Worm (Caenorhabditis elegans): ENCODE results near the gene C18G1.8.
"Not testable (repeated sequence)": the region's sequence is repeated elsewhere in the genome, so short reads cannot be mapped to it uniquely, and the experiment has no call there.

The C18G1.8 gene

DNA sequence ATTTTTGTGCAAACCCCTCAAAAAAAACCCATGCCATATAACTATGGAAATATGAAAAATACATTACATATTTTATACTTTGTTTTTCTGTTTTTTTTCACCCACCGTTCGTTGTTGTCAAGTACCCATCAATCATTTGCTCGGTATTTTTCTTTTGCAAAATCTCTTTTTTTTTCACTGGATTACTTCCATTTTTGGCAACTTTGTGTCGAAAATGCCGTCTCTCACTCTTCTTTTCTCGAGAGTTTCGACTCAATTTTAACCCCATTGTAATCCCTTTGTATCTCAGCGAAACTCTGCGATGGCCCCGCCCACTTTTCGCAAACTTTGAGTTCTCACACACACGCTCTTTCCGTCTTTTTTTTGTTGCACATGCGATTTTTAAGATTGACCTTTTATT is 8.7 kb upstream of the C18G1.8 start:
- no peak for TF ChIP-seq tbx-11 (GFP tag; IDR thresholded peaks at IDR 0.05)
- no peak for TF ChIP-seq ama-1 (optimal IDR thresholded peaks at IDR 0.05)
- no peak for TF ChIP-seq hmbx-1 (tag; optimal IDR thresholded peaks at IDR 0.05)
- TF ChIP-seq hmg-4 (GFP tag; optimal IDR thresholded peaks at IDR 0.05), result no peak
- no peak for TF ChIP-seq scrt-1 (GFP tag; IDR thresholded peaks at IDR 0.05)
- no peak for TF ChIP-seq ceh-13 (GFP tag; optimal IDR thresholded peaks at IDR 0.05)
- no peak for TF ChIP-seq B0310.2 (tag; optimal IDR thresholded peaks at IDR 0.05)
- no peak for TF ChIP-seq ets-7 (tag; optimal IDR thresholded peaks at IDR 0.05)
- no peak for TF ChIP-seq tra-4 (tag; optimal IDR thresholded peaks at IDR 0.05)
- no peak for TF ChIP-seq tbx-37 (GFP tag; conservative IDR thresholded peaks at IDR 0.05)
- no peak for TF ChIP-seq pes-1 (GFP tag; IDR thresholded peaks at IDR 0.05)

DNA sequence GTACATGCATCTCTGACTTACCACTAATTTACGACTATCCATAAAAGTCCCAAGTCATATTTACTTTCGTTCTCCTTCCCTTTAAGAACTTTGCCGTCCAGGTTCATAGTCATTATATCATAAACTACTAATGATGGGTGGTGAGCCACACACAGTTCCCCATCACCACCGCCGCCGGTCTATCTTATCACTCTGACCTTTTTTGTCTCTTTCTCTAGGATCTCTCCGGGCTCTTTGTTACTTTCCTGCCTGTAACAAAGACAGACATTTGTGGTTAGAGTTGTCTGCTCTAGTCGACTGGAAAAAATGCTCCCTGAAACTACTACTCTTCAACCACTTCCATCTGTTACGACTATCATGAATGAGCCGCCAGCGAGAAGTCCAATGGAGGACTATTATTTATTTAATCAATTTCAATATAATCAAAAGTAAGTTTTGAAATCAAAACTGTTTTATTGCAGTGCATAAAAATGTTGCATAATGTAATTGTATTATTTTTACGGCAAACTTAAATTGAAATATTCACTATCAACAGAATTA is 4.1 kb upstream of the C18G1.8 start, which contains the start of gene elt-7:
Gene elt-7 (plus strand): TSS at position 263 of the 540 bp plus-strand sequence.
- no peak for TF ChIP-seq scrt-1 (GFP tag; IDR thresholded peaks at IDR 0.05)
- TF ChIP-seq B0310.2 (tag; optimal IDR thresholded peaks at IDR 0.05), result no peak

DNA sequence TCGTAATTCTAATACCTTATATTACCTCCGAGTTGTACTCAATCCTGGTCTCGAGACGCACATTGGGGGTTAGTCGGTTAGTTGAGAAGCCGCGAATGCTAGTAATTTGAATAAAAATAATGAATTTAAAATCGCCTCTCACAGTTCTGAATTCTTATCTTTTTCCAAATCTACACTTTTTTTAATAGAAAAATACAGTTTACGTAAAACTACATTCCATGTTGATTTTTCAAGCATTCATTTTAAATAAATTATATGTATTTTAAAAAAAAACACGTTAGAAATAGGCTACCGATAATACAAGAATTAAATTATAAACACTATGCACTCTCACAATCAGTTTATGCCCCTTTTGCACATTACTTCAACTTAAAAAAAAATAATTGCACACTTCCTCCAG is 3.2 kb upstream of the C18G1.8 start, which contains the start of gene C18G1.9:
Gene C18G1.9 (minus strand): TSS at position 101 of the 400 bp plus-strand sequence.
- no peak for TF ChIP-seq F13C5.2 (tag; optimal IDR thresholded peaks at IDR 0.05)
- no peak for TF ChIP-seq flt-1 (GFP tag; IDR thresholded peaks at IDR 0.05)
- TF ChIP-seq tra-4 (tag; optimal IDR thresholded peaks at IDR 0.05), result no peak
- no peak for TF ChIP-seq hmbx-1 (tag; optimal IDR thresholded peaks at IDR 0.05)
- TF ChIP-seq hnd-1 (tag; optimal IDR thresholded peaks at IDR 0.05), result no peak
- no peak for TF ChIP-seq B0310.2 (tag; optimal IDR thresholded peaks at IDR 0.05)
- TF ChIP-seq sea-1 (GFP tag; conservative IDR thresholded peaks at IDR 0.05), result no peak

DNA sequence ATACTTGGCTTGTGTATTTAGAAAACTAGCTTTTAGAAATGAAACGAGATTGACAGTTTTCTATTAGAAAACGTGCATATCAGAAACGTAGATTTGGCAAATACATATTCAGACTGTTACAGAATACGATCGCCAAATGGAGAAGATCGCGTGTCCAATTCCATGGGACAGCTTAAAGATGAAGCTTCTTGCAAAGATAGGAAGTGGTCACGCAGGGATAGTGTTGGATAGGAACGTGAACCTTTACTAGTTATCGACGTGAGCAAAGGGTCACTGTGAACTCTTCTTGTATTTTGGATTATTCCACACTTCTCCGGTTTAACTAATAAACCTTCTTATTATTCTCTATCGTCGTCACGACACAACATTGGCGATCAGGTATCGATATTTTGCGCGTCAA is 5.7 kb downstream of the C18G1.8 start, which contains the start of gene bgnt-1.4:
Gene bgnt-1.4 (plus strand): TSS at position 301 of the 400 bp plus-strand sequence.
- not testable (repeated sequence) for TF ChIP-seq ets-7 (tag; optimal IDR thresholded peaks at IDR 0.05); ceh-36 (tag; optimal IDR thresholded peaks at IDR 0.05); tbx-37 (GFP tag; conservative IDR thresholded peaks at IDR 0.05)

DNA sequence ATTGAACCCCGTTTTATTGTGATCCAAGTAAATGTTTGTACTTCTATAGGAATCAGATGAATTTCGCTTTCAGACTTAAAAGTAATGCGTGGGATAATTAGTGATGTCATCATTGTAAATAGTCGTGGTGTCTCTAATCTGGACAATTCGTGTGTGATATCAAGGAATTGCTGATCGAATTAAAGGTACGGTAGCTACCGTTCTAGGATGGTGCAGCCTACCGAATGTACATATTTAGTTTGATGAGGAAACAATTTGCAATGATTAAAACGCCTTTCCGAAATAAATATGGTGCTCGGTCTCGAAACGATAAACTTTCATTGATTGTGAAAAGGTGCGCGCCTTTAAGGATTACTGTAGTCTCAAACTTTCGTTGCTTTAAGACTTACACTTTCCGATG is 7.9 kb downstream of the C18G1.8 start:
- no peak for TF ChIP-seq tbx-11 (GFP tag; IDR thresholded peaks at IDR 0.05)
- no peak for TF ChIP-seq hmbx-1 (tag; optimal IDR thresholded peaks at IDR 0.05)
- TF ChIP-seq hnd-1 (tag; optimal IDR thresholded peaks at IDR 0.05), result no peak
- no peak for TF ChIP-seq sea-1 (GFP tag; conservative IDR thresholded peaks at IDR 0.05)
- no peak for TF ChIP-seq tbx-37 (GFP tag; conservative IDR thresholded peaks at IDR 0.05)
- no peak for TF ChIP-seq hmg-4 (GFP tag; optimal IDR thresholded peaks at IDR 0.05)
- TF ChIP-seq pes-1 (GFP tag; IDR thresholded peaks at IDR 0.05), result no peak
- no peak for TF ChIP-seq ets-7 (tag; optimal IDR thresholded peaks at IDR 0.05)
- no peak for TF ChIP-seq aly-1 (tag; optimal IDR thresholded peaks at IDR 0.05)
- no peak for TF ChIP-seq ceh-13 (GFP tag; optimal IDR thresholded peaks at IDR 0.05)
- no peak for TF ChIP-seq scrt-1 (GFP tag; IDR thresholded peaks at IDR 0.05)
- TF ChIP-seq ama-1 (optimal IDR thresholded peaks at IDR 0.05), result no peak
- no peak for TF ChIP-seq flt-1 (GFP tag; IDR thresholded peaks at IDR 0.05)
- TF ChIP-seq tra-4 (tag; optimal IDR thresholded peaks at IDR 0.05), result no peak
- TF ChIP-seq ceh-36 (tag; optimal IDR thresholded peaks at IDR 0.05), result no peak
- TF ChIP-seq F13C5.2 (tag; optimal IDR thresholded peaks at IDR 0.05), result no peak
- no peak for TF ChIP-seq B0310.2 (tag; optimal IDR thresholded peaks at IDR 0.05)

DNA sequence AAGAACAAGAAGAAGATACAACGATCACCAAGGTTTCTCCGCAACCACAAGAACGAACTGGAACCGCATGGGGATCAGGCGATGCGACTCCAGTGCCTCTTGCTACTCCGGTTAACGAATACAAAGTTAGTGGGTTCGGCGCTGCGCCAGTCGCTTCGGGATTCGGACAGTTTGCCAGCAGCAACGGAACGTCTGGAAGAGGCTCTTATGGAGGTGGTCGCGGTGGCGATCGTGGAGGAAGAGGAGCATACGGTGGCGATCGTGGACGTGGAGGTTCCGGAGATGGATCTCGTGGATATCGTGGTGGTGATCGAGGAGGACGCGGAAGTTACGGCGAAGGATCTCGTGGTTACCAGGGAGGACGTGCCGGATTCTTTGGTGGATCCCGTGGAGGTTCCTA is 8.4 kb downstream of the C18G1.8 start:
- TF ChIP-seq F13C5.2 (tag; optimal IDR thresholded peaks at IDR 0.05) (no peak), pes-1 (GFP tag; IDR thresholded peaks at IDR 0.05) (no peak), hmg-4 (GFP tag; optimal IDR thresholded peaks at IDR 0.05) (no peak), flt-1 (GFP tag; IDR thresholded peaks at IDR 0.05) (no peak), ets-7 (tag; optimal IDR thresholded peaks at IDR 0.05) (no peak), aly-1 (tag; optimal IDR thresholded peaks at IDR 0.05) (no peak), scrt-1 (GFP tag; IDR thresholded peaks at IDR 0.05) (no peak), B0310.2 (tag; optimal IDR thresholded peaks at IDR 0.05) (no peak), ceh-13 (GFP tag; optimal IDR thresholded peaks at IDR 0.05) (no peak)

DNA sequence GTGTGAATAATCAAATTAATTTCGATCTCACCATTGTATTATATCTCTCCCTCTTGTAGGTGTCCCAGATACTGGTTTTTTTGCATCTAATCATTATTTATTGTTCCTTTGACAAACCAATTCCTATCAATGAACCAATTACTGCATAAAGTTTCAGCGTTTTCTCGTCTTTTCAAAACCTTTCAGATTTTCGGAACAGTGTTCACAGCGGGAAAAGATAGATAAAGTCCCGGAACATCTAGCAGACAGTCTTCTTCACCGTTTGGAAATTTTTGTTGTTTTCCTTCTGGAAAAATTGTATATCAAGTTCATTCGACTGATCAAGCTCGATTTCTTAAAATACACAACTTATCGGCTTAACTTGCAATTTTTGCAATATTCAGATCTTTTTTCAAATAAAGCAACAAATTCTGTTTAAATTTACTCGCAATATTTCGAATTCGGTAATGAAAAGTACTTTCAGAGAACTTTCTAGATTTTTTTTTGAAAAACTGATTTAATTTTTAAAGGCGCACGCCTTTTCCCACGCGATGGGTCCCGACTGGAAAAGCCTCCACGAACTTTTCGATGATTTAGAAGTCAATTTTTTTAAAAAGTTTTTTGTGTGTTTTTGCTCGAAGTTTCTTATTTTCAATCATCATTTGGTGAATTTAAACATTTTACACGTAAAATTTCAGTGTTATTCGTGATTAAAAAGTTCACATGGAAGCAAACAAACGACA is 10.9 kb downstream of the C18G1.8 start, which contains the start of gene pgl-3:
Gene pgl-3 (plus strand): TSS at position 672 of the 722 bp plus-strand sequence.
- TF ChIP-seq ama-1 (optimal IDR thresholded peaks at IDR 0.05), result no peak
- TF ChIP-seq flt-1 (GFP tag; IDR thresholded peaks at IDR 0.05), result no peak
- TF ChIP-seq ceh-36 (tag; optimal IDR thresholded peaks at IDR 0.05), result no peak
- TF ChIP-seq aly-1 (tag; optimal IDR thresholded peaks at IDR 0.05), result no peak
- no peak for TF ChIP-seq hmg-4 (GFP tag; optimal IDR thresholded peaks at IDR 0.05)
- TF ChIP-seq tbx-11 (GFP tag; IDR thresholded peaks at IDR 0.05), result no peak
- no peak for TF ChIP-seq tbx-37 (GFP tag; conservative IDR thresholded peaks at IDR 0.05)
- TF ChIP-seq hmbx-1 (tag; optimal IDR thresholded peaks at IDR 0.05), result no peak
- no peak for TF ChIP-seq tra-4 (tag; optimal IDR thresholded peaks at IDR 0.05)
- no peak for TF ChIP-seq ceh-13 (GFP tag; optimal IDR thresholded peaks at IDR 0.05)

DNA sequence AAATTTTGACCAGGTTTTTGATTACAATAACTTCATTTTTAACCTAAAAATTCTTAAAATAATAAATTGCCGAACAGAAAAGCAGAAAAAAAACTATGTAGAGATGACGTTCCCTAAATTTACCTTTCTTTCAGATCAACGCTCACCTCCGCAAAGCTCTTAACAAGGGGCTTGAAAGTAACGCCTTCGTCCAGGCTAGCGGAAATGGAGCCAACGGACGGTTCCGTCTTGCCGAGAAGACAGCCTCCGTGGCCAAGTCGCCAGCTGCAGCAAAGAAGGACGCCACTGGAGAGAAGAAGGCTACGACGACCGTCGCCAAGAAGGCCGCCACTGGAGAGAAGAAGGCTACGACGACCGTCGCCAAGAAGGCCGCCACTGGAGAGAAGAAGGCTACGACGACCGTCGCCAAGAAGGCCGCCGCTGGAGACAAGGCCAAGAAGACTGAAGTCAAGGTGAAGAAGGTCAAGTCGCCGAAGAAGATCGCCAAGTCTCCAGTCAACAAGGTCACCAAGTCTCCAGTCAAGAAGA is 11.7 kb downstream of the C18G1.8 start:
- TF ChIP-seq B0310.2 (tag; optimal IDR thresholded peaks at IDR 0.05) (no peak), flt-1 (GFP tag; IDR thresholded peaks at IDR 0.05) (no peak), hnd-1 (tag; optimal IDR thresholded peaks at IDR 0.05) (no peak), hmbx-1 (tag; optimal IDR thresholded peaks at IDR 0.05) (no peak), ceh-13 (GFP tag; optimal IDR thresholded peaks at IDR 0.05) (no peak), hmg-4 (GFP tag; optimal IDR thresholded peaks at IDR 0.05) (no peak), sea-1 (GFP tag; conservative IDR thresholded peaks at IDR 0.05) (no peak), tra-4 (tag; optimal IDR thresholded peaks at IDR 0.05) (no peak), ceh-36 (tag; optimal IDR thresholded peaks at IDR 0.05) (no peak), ets-7 (tag; optimal IDR thresholded peaks at IDR 0.05) (no peak), tbx-37 (GFP tag; conservative IDR thresholded peaks at IDR 0.05) (no peak), aly-1 (tag; optimal IDR thresholded peaks at IDR 0.05) (no peak), tbx-11 (GFP tag; IDR thresholded peaks at IDR 0.05) (no peak), ama-1 (optimal IDR thresholded peaks at IDR 0.05) (no peak), F13C5.2 (tag; optimal IDR thresholded peaks at IDR 0.05) (no peak), scrt-1 (GFP tag; IDR thresholded peaks at IDR 0.05) (no peak), pes-1 (GFP tag; IDR thresholded peaks at IDR 0.05) (no peak)
